Worm (Caenorhabditis elegans): ENCODE measurements around the gene C28F5.1.

Gene C28F5.1

DNA sequence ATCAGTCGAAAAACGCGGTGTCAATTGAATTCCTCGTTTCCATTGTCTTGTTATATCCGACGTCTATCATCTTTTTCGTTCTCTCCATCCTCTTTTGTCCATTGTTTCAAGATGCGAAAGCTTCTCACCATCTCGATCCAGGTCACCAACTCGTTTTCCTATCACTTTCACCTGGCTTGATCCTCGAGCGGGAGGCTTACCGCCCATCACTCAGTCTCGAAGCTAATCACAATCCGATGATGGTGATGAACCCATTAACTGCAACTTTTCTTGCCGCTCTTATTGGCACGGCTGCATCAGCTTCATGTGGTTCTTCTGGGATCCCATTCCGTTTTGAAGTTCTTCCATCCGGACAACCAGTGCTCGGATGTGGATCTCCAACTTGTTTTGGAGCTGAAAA lies 25.8 kb downstream of the C28F5.1 start, which contains the start of gene wrt-1:
wrt-1 (plus strand) TSS at position 53 of the 400 bp plus-strand sequence.
- TF ChIP-seq nfya-1 (tag; optimal IDR thresholded peaks at IDR 0.05; ENCODE audit: insufficient read depth) (no peak), lin-15B (tag; optimal IDR thresholded peaks at IDR 0.05) (no peak), ama-1 (optimal IDR thresholded peaks at IDR 0.05) (peak; percentile 19), nhr-23 (tag; optimal IDR thresholded peaks at IDR 0.05) (peak; percentile 41)

DNA sequence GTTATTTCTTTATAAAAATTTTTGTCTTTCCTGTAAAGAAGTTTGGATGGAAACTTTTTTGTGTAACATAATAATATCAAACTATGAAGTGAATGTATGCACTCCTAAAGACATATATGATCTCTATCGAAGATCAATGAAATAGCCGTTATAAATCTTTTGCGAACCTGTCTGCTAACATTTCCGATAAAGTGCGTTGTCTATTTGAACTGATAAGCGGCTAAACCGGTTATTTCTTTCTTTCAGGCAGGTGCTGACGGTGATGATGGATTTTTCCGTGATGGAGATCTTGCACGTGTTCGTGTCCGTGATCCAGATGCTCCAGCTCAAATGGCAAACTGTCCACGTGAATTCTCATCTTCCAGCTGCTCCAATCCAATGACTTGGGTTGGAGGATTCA lies 26.4 kb downstream of the C28F5.1 start:
- TF ChIP-seq snpc-4 (tag; optimal IDR thresholded peaks at IDR 0.05) (no peak), nhr-23 (tag; optimal IDR thresholded peaks at IDR 0.05) (peak; percentile 52), nfya-1 (tag; optimal IDR thresholded peaks at IDR 0.05; ENCODE audit: insufficient read depth) (no peak), elt-3 (tag; optimal IDR thresholded peaks at IDR 0.05) (peak in 1 of 3 experiments; percentile 63), nhr-43 (tag; optimal IDR thresholded peaks at IDR 0.05; ENCODE audit: poor library complexity, severe bottlenecking) (peak; percentile 59)

- peak; percentile 86 for TF ChIP-seq nhr-23 (tag; optimal IDR thresholded peaks at IDR 0.05)
- peak; percentile 10 for TF ChIP-seq nhr-25 (tag; optimal IDR thresholded peaks at IDR 0.05)
- peak; percentile 6 for TF ChIP-seq elt-1 (tag; optimal IDR thresholded peaks at IDR 0.05)
- TF ChIP-seq ceh-16 (tag; optimal IDR thresholded peaks at IDR 0.05) = no peak
- no peak for TF ChIP-seq elt-2 (tag; optimal IDR thresholded peaks at IDR 0.05)
- no peak for TF ChIP-seq zag-1 (tag; optimal IDR thresholded peaks at IDR 0.05)
- TF ChIP-seq nhr-67 (tag; optimal IDR thresholded peaks at IDR 0.05) = no peak
- no peak for TF ChIP-seq aly-2 (tag; optimal IDR thresholded peaks at IDR 0.05)
- no peak for TF ChIP-seq nhr-237 (tag; optimal IDR thresholded peaks at IDR 0.05)
Measured at ce11 chrII:7534369-7534768, 29.3 kb downstream of the C28F5.1 start, which contains the start of gene wrt-10. Gene wrt-10, minus strand, starts transcription at chrII:7534563.

- TF ChIP-seq pqm-1 (tag; optimal IDR thresholded peaks at IDR 0.05) = peak; percentile 7
- TF ChIP-seq elt-2 (tag; optimal IDR thresholded peaks at IDR 0.05) = peak; percentile 56
- TF ChIP-seq pha-4 (tag; optimal IDR thresholded peaks at IDR 0.05) = no peak
- TF ChIP-seq nhr-43 (tag; optimal IDR thresholded peaks at IDR 0.05; ENCODE audit: poor library complexity, severe bottlenecking) = no peak
- no peak for TF ChIP-seq ama-1 (optimal IDR thresholded peaks at IDR 0.05)
- no peak for TF ChIP-seq lsy-12 (tag; optimal IDR thresholded peaks at IDR 0.05)
Measured at ce11 chrII:7534934-7535333, 29.8 kb downstream of the C28F5.1 start, which contains the start of gene ZK1290.13. Gene ZK1290.13, plus strand, starts transcription at chrII:7535006.

DNA sequence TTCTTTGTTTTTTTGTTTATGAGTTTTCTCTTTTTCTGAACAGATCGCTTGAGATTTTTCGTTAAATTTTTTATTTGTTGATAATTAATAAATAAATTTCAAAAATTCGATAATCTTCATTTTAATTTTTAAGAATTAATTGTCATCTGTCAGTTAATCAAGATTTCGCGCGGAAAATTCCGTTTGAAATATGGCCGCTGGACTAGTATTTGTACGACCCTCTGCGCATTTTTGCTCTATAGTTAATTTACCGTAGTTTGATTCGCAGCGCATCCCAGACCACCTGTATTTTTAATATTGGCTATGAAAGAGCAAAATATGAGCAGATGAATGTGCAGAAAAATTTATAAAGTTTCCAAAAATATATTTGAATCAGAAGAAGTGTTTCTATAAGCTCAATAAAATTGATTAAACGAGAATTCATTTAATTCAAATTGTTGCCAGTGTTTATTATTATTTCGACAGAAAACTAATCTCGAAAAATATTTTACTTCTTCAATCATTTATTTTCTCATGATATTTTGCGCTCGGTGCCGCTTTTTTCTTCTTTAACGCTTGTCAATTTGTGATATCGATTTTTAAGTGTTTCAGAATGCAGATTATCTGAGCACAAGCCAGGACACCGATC lies 32.6 kb downstream of the C28F5.1 start, which contains the start of gene nfi-1:
nfi-1 (plus strand) TSS at position 578 of the 628 bp plus-strand sequence.
- TF ChIP-seq snpc-4 (tag; optimal IDR thresholded peaks at IDR 0.05) (peak; percentile 66), lin-15B (tag; optimal IDR thresholded peaks at IDR 0.05) (peak; percentile 68), nhr-23 (tag; optimal IDR thresholded peaks at IDR 0.05) (peak; percentile 13), nhr-43 (tag; optimal IDR thresholded peaks at IDR 0.05; ENCODE audit: poor library complexity, severe bottlenecking) (no peak), elt-2 (tag; optimal IDR thresholded peaks at IDR 0.05) (no peak), lin-39 (tag; optimal IDR thresholded peaks at IDR 0.05) (peak; percentile 64), nfya-1 (tag; optimal IDR thresholded peaks at IDR 0.05; ENCODE audit: insufficient read depth) (peak; percentile 79), ama-1 (optimal IDR thresholded peaks at IDR 0.05) (no peak), pha-4 (tag; optimal IDR thresholded peaks at IDR 0.05) (peak; percentile 81), nhr-25 (tag; optimal IDR thresholded peaks at IDR 0.05) (peak; percentile 22)

- TF ChIP-seq egl-5 (tag; optimal IDR thresholded peaks at IDR 0.05) (no peak), nhr-23 (tag; optimal IDR thresholded peaks at IDR 0.05) (peak; percentile 61)
Measured at ce11 chrII:7542952-7543351, 37.8 kb downstream of the C28F5.1 start.

DNA sequence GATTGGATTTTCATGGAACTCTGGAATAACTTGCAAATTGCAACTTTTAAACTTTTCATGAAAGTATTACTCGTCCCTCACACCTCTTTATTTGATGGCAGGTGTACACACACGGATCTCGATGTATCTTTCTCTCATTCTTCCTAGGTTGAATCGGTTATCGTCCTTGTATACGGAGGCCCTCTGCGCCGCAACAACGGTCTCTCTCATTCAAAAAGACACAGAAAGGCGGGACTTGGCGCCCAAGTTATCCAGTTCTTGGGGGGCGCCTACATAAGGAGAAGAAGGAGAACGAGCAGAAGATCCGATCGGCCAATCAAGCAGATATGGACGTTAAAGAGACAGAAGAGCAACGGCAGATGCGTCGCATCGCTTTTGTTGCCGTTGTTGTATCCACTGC lies 38.7 kb downstream of the C28F5.1 start, which contains the start of gene rol-8:
rol-8 (plus strand) TSS at position 301 of the 400 bp plus-strand sequence.
- TF ChIP-seq elt-3 (tag; optimal IDR thresholded peaks at IDR 0.05) = no peak
- no peak for TF ChIP-seq fkh-10 (GFP tag; optimal IDR thresholded peaks at IDR 0.05)
- TF ChIP-seq nhr-76 (tag; optimal IDR thresholded peaks at IDR 0.05) = no peak
- TF ChIP-seq zag-1 (tag; optimal IDR thresholded peaks at IDR 0.05) = no peak
- TF ChIP-seq ceh-82 (tag; optimal IDR thresholded peaks at IDR 0.05) = no peak
- TF ChIP-seq egl-5 (tag; optimal IDR thresholded peaks at IDR 0.05) = no peak
- no peak for TF ChIP-seq elt-2 (tag; optimal IDR thresholded peaks at IDR 0.05)
- TF ChIP-seq nhr-237 (tag; optimal IDR thresholded peaks at IDR 0.05) = no peak
- no peak for TF ChIP-seq ztf-11 (tag; optimal IDR thresholded peaks at IDR 0.05)

Measured in whole organism, L3 larva.